Fruit fly (Drosophila melanogaster) whole organism, embryonic: ENCODE measurements around the gene Hem.

ENCODE experiments used
- ATbp ChIP-seq: fragments of 200-800 bp; sonication (Bioruptor generic); optimal IDR thresholded peaks from 2 replicates; lab custom pipeline; 2017; ENCODE audit warnings: missing biosample characterization, mild to moderate bottlenecking, missing genetic modification characterization, missing genetic modification reagents
- Blimp-1 ChIP-seq: fragments of 200-800 bp; sonication (Bioruptor generic); optimal IDR thresholded peaks from 3 replicates; lab custom pipeline; 2018; ENCODE audit warnings: missing biosample characterization, missing genetic modification characterization, mild to moderate bottlenecking, moderate library complexity, missing genetic modification reagents
- CG1024 ChIP-seq: fragments of 200-800 bp; sonication (Bioruptor generic); IDR thresholded peaks from 2 replicates; pipeline ENCODE4 v1.3.6; 2022; ENCODE audit warnings: missing biosample characterization, missing genetic modification characterization
- CG10462 ChIP-seq: fragments of 200-800 bp; sonication (Bioruptor generic); optimal IDR thresholded peaks from 2 replicates; lab custom pipeline; 2016; ENCODE audit warnings: missing biosample characterization, missing genetic modification characterization
- CG10543 ChIP-seq: fragments of 200-800 bp; sonication (Bioruptor generic); optimal IDR thresholded peaks from 3 replicates; lab custom pipeline; 2017; ENCODE audit warnings: missing biosample characterization, mild to moderate bottlenecking, missing genetic modification characterization, moderate library complexity
- CG10654 ChIP-seq: fragments of 200-800 bp; sonication (Bioruptor generic); optimal IDR thresholded peaks from 2 replicates; lab custom pipeline; 2016; ENCODE audit warnings: missing biosample characterization, missing genetic modification characterization
- CG11247 ChIP-seq: fragments of 200-800 bp; sonication (Bioruptor generic); IDR thresholded peaks from 2 replicates; pipeline ENCODE4 v1.3.6; 2022; ENCODE audit warnings: missing biosample characterization, missing genetic modification characterization
- CG11723 ChIP-seq: fragments of 200-800 bp; sonication (Bioruptor generic); optimal IDR thresholded peaks from 2 replicates; lab custom pipeline; 2017; ENCODE audit warnings: missing biosample characterization, mild to moderate bottlenecking, missing genetic modification characterization
- CG12104 ChIP-seq: fragments of 200-800 bp; sonication (Bioruptor generic); optimal IDR thresholded peaks from 3 replicates; lab custom pipeline; 2016; ENCODE audit warnings: missing biosample characterization, missing genetic modification characterization
- CG1529 ChIP-seq: fragments of 200-800 bp; sonication (Bioruptor generic); optimal IDR thresholded peaks from 3 replicates; lab custom pipeline; 2018; ENCODE audit warnings: missing biosample characterization, missing genetic modification characterization
- CG15601 ChIP-seq: fragments of 200-800 bp; sonication (Bioruptor generic); optimal IDR thresholded peaks from 3 replicates; lab custom pipeline; 2019; ENCODE audit warnings: missing biosample characterization, mild to moderate bottlenecking, missing genetic modification characterization, moderate library complexity
- CG3065 ChIP-seq: fragments of 200-800 bp; sonication (Bioruptor generic); optimal IDR thresholded peaks from 2 replicates; lab custom pipeline; 2016; ENCODE audit warnings: missing biosample characterization, missing genetic modification characterization
- CG31441 ChIP-seq: fragments of 200-800 bp; sonication (Bioruptor generic); IDR thresholded peaks from 2 replicates; pipeline ENCODE4 v1.3.6; 2022; ENCODE audit warnings: missing biosample characterization, missing genetic modification characterization
- CG32532 ChIP-seq: fragments of 200-800 bp; sonication (Bioruptor generic); IDR thresholded peaks from 2 replicates; pipeline ENCODE4 v1.3.6; 2022; ENCODE audit warnings: missing biosample characterization, missing genetic modification characterization
- CG34422 ChIP-seq: fragments of 200-800 bp; sonication (Bioruptor generic); IDR thresholded peaks from 3 replicates; pipeline ENCODE4 v1.3.6; 2022; ENCODE audit warnings: missing biosample characterization, missing genetic modification characterization
- CG43689 ChIP-seq: fragments of 200-800 bp; sonication (Bioruptor generic); IDR thresholded peaks from 2 replicates; pipeline ENCODE4 v1.3.6; 2022; ENCODE audit warnings: missing biosample characterization, missing genetic modification characterization
- CG4854 ChIP-seq: fragments of 200-800 bp; sonication (Bioruptor generic); optimal IDR thresholded peaks from 2 replicates; lab custom pipeline; 2016; ENCODE audit warnings: missing biosample characterization, missing genetic modification characterization, inconsistent platforms
- CG8089 ChIP-seq: fragments of 200-800 bp; sonication (Bioruptor generic); optimal IDR thresholded peaks from 3 replicates; lab custom pipeline; 2016; ENCODE audit warnings: missing biosample characterization, missing genetic modification characterization
- CG8290 ChIP-seq, 3 experiments: fragments of 200-800 bp; sonication (Bioruptor generic); optimal IDR thresholded peaks; 2 replicates each; lab custom pipeline; 2016 to 2019; ENCODE audit warnings: missing biosample characterization in 3 of 3, missing genetic modification characterization in 3 of 3, mild to moderate bottlenecking in 2 of 3, moderate library complexity in 1 of 3
- CkIIα-i1 ChIP-seq: fragments of 200-800 bp; sonication (Bioruptor generic); IDR thresholded peaks from 2 replicates; pipeline ENCODE4 v1.3.6; 2022; ENCODE audit warnings: missing biosample characterization, missing genetic modification characterization
- D19B ChIP-seq: fragments of 200-800 bp; sonication (Bioruptor generic); optimal IDR thresholded peaks from 2 replicates; lab custom pipeline; 2017; ENCODE audit warnings: missing biosample characterization, mild to moderate bottlenecking, missing genetic modification characterization
- Doc3 ChIP-seq: fragments of 200-800 bp; sonication (Bioruptor generic); IDR thresholded peaks from 3 replicates; pipeline ENCODE4 v1.3.6; 2022; ENCODE audit warnings: missing biosample characterization, missing genetic modification characterization; ENCODE audit not compliant: partially characterized antibody
- Dp ChIP-seq: fragments of 200-800 bp; sonication (Bioruptor generic); optimal IDR thresholded peaks from 2 replicates; lab custom pipeline; 2018; ENCODE audit warnings: missing biosample characterization, mild to moderate bottlenecking, missing genetic modification characterization, moderate library complexity
- Gug ChIP-seq: fragments of 200-800 bp; sonication (Bioruptor generic); IDR thresholded peaks from 4 replicates; pipeline ENCODE4 v1.3.6; 2022; ENCODE audit warnings: missing biosample characterization, missing genetic modification characterization
- MBD-R2 ChIP-seq: fragments of 200-800 bp; sonication (Bioruptor generic); IDR thresholded peaks from 2 replicates; pipeline ENCODE4 v1.3.6; 2022; ENCODE audit warnings: missing biosample characterization, missing genetic modification characterization
- MTF-1 ChIP-seq: fragments of 200-800 bp; sonication (Bioruptor generic); optimal IDR thresholded peaks from 2 replicates; lab custom pipeline; 2018; ENCODE audit warnings: missing biosample characterization, mild to moderate bottlenecking, missing genetic modification characterization, borderline replicate concordance
- Nf-YC ChIP-seq: fragments of 200-800 bp; optimal IDR thresholded peaks from 3 replicates; lab custom pipeline; 2019; ENCODE audit warnings: missing biosample characterization, mild to moderate bottlenecking, missing genetic modification characterization, moderate library complexity
- NfI ChIP-seq: fragments of 200-800 bp; sonication (Bioruptor generic); optimal IDR thresholded peaks from 3 replicates; lab custom pipeline; 2018; ENCODE audit warnings: missing biosample characterization, mild to moderate bottlenecking, missing genetic modification characterization, moderate library complexity
- Spps ChIP-seq: fragments of 200-800 bp; sonication (Bioruptor generic); optimal IDR thresholded peaks from 2 replicates; lab custom pipeline; 2018; ENCODE audit warnings: missing biosample characterization, mild to moderate bottlenecking, missing genetic modification characterization
- Taf1 ChIP-seq: fragments of 200-800 bp; sonication (Bioruptor generic); IDR thresholded peaks from 2 replicates; pipeline ENCODE4 v1.3.6; 2022; ENCODE audit warnings: missing biosample characterization, missing genetic modification characterization
- ab ChIP-seq: fragments of 200-800 bp; sonication (Bioruptor generic); optimal IDR thresholded peaks from 2 replicates; lab custom pipeline; 2016; ENCODE audit warnings: missing biosample characterization, missing genetic modification characterization
- abd-A ChIP-seq: fragments of 200-800 bp; sonication (Bioruptor generic); optimal IDR thresholded peaks from 3 replicates; lab custom pipeline; 2019; ENCODE audit warnings: missing biosample characterization, mild to moderate bottlenecking, missing genetic modification characterization, moderate library complexity
- az2 ChIP-seq: fragments of 200-800 bp; sonication (Bioruptor generic); optimal IDR thresholded peaks from 3 replicates; lab custom pipeline; 2016; ENCODE audit warnings: missing biosample characterization, missing genetic modification characterization
- btn ChIP-seq: fragments of 200-800 bp; sonication (Bioruptor generic); optimal IDR thresholded peaks from 2 replicates; lab custom pipeline; 2016; ENCODE audit warnings: missing biosample characterization, missing genetic modification characterization
- cad ChIP-seq: fragments of >200 bp; optimal IDR thresholded peaks from 2 replicates; lab custom pipeline; 2017; ENCODE audit warnings: missing biosample characterization, missing genetic modification characterization
- chinmo ChIP-seq: fragments of 200-800 bp; sonication (Bioruptor generic); IDR thresholded peaks from 4 replicates; pipeline ENCODE4 v1.3.6; 2022; ENCODE audit warnings: missing biosample characterization, missing genetic modification characterization; ENCODE audit not compliant: partially characterized antibody
- croc ChIP-seq: fragments of 200-800 bp; sonication (Bioruptor generic); conservative IDR thresholded peaks from 3 replicates; pipeline ENCODE4 v1.3.6; 2022; ENCODE audit warnings: missing biosample characterization, missing genetic modification characterization
- dmrt99B ChIP-seq: fragments of 200-800 bp; sonication (Bioruptor generic); optimal IDR thresholded peaks from 2 replicates; lab custom pipeline; 2018; ENCODE audit warnings: missing biosample characterization, mild to moderate bottlenecking, missing genetic modification characterization, moderate library complexity
- dysf ChIP-seq: fragments of 200-800 bp; sonication (Bioruptor generic); IDR thresholded peaks from 3 replicates; pipeline ENCODE4 v1.3.6; 2022; ENCODE audit warnings: missing biosample characterization, missing genetic modification characterization
- gcm2 ChIP-seq: fragments of 200-800 bp; sonication (Bioruptor generic); optimal IDR thresholded peaks from 2 replicates; lab custom pipeline; 2016; ENCODE audit warnings: missing biosample characterization, missing genetic modification characterization
- hbn ChIP-seq: fragments of 200-800 bp; sonication (Bioruptor generic); IDR thresholded peaks from 2 replicates; pipeline ENCODE4 v1.3.6; 2022; ENCODE audit warnings: missing biosample characterization, missing genetic modification characterization; ENCODE audit not compliant: partially characterized antibody
- hth ChIP-seq: fragments of >200 bp; optimal IDR thresholded peaks from 2 replicates; lab custom pipeline; 2017; ENCODE audit warnings: inconsistent platforms
- ken ChIP-seq: fragments of 200-800 bp; sonication (Bioruptor generic); IDR thresholded peaks from 3 replicates; pipeline ENCODE4 v1.3.6; 2022; ENCODE audit warnings: missing biosample characterization, missing genetic modification characterization
- maf-S ChIP-seq: fragments of 200-800 bp; sonication (Bioruptor generic); optimal IDR thresholded peaks from 2 replicates; lab custom pipeline; 2016; ENCODE audit warnings: missing biosample characterization, missing genetic modification characterization
- otp ChIP-seq: fragments of 200-800 bp; sonication (Bioruptor generic); IDR thresholded peaks from 3 replicates; pipeline ENCODE4, ENCODE4 v1.3.6; 2022; ENCODE audit warnings: missing biosample characterization, missing genetic modification characterization
- pzg ChIP-seq: fragments of 200-800 bp; sonication (Bioruptor generic); optimal IDR thresholded peaks from 3 replicates; lab custom pipeline; 2018; ENCODE audit warnings: missing biosample characterization, mild to moderate bottlenecking, missing genetic modification characterization, moderate library complexity
- row ChIP-seq: fragments of 200-800 bp; sonication (Bioruptor generic); IDR thresholded peaks from 3 replicates; pipeline ENCODE4 v1.3.6; 2022; ENCODE audit warnings: missing biosample characterization, missing genetic modification characterization
- ssp ChIP-seq: fragments of 200-800 bp; sonication (Bioruptor generic); IDR thresholded peaks from 2 replicates; pipeline ENCODE4 v1.3.6; 2022; ENCODE audit warnings: missing biosample characterization, missing genetic modification characterization
- z ChIP-seq: fragments of 200-800 bp; sonication (Bioruptor generic); IDR thresholded peaks from 3 replicates; pipeline ENCODE4 v1.3.6; 2022; ENCODE audit warnings: missing biosample characterization, missing genetic modification characterization

The Hem gene

dm6 chr3L:22287994-22288766, at the start of gene Hem, which contains the start of gene IleRS:
Gene Hem (minus strand): TSS chr3L:22288195.
Gene IleRS (plus strand): TSS chr3L:22288665.
- TF ChIP-seq btn (peak; percentile 32), Taf1 (peak; percentile 76), CG31441 (no peak; the same call in 1 of the 2 replicates), CG4854 (GFP tag; lab: Kevin White, UChicago) (peak; percentile 64), gcm2 (peak; percentile 12), otp (peak; percentile 55; the same call in 1 of the 3 replicates), CG11723 (GFP tag; lab: Kevin White, UChicago) (peak; percentile 75), MBD-R2 (GFP tag; lab: Robert Waterston, UW) (peak; percentile 80), hbn (GFP tag; lab: Robert Waterston, UW) (peak; percentile 53), ab (GFP tag; lab: Kevin White, UChicago) (no peak), CG3065 (GFP tag; lab: Kevin White, UChicago) (peak; percentile 88), chinmo (GFP tag; lab: Robert Waterston, UW) (peak; percentile 86; the same call in 3 of the 4 replicates), ken (GFP tag; lab: Robert Waterston, UW) (peak; percentile 81), NfI (GFP tag; lab: Kevin White, UChicago) (peak; percentile 88), CG34422 (peak; percentile 92), pzg (peak; percentile 52), CG12104 (GFP tag; lab: Kevin White, UChicago) (peak; percentile 89), Doc3 (peak; percentile 62), Nf-YC (no peak), CkIIα-i1 (peak; percentile 69), CG15601 (tag; lab: Kevin White, UChicago) (peak; percentile 88), CG1024 (GFP tag; lab: Robert Waterston, UW) (peak; percentile 77), Gug (peak; percentile 75), z (GFP tag; lab: Robert Waterston, UW) (no peak), ATbp (GFP tag; lab: Kevin White, UChicago) (peak; percentile 80), CG8089 (peak; percentile 83), ssp (GFP tag; lab: Robert Waterston, UW) (peak; percentile 78), MTF-1 (GFP tag; lab: Kevin White, UChicago) (peak; percentile 50), hth (no peak), CG8290 (GFP tag; optimal IDR thresholded peaks at IDR 0.05; lab: Kevin White, UChicago) (peak; percentile 90), CG8290 (tag; optimal IDR thresholded peaks at IDR 0.05; lab: Kevin White, UChicago) (peak in 1 of 2 experiments; percentile 59), CG32532 (GFP tag; lab: Robert Waterston, UW) (peak; percentile 93), cad (GFP tag; lab: Kevin White, UChicago) (no peak), CG10462 (GFP tag; lab: Kevin White, UChicago) (peak; percentile 86), Blimp-1 (GFP tag; lab: Kevin White, UChicago) (no peak), CG11247 (peak; percentile 86), abd-A (no peak), dysf (peak; percentile 93), D19B (GFP tag; lab: Kevin White, UChicago) (peak; percentile 78), maf-S (peak; percentile 73), Spps (peak; percentile 90), row (peak; percentile 92), croc (GFP tag; lab: Robert Waterston, UW) (peak; percentile 78), dmrt99B (tag; lab: Kevin White, UChicago) (no peak), CG43689 (GFP tag; lab: Robert Waterston, UW) (peak; percentile 84), CG10654 (peak; percentile 93), CG10543 (GFP tag; lab: Kevin White, UChicago) (peak; percentile 90), az2 (GFP tag; lab: Kevin White, UChicago) (peak; percentile 96), CG1529 (GFP tag; lab: Kevin White, UChicago) (peak; percentile 74), Dp (GFP tag; lab: Kevin White, UChicago) (peak; percentile 29)
